Worm (Caenorhabditis elegans) whole organism, L2 larva: ENCODE data around the gene ZC84.1.

Experiments used
- Y55F3AM.14 ChIP-seq: fragments of 200-800 bp; sonication (Bioruptor generic); optimal IDR thresholded peaks from 2 replicates; lab custom pipeline; 2018; ENCODE audit warnings: mild to moderate bottlenecking, missing genetic modification characterization, missing compliant biosample characterization
- elt-1 ChIP-seq: fragments of 150-350 bp; optimal IDR thresholded peaks from 2 replicates; lab custom pipeline; 2014; ENCODE audit warnings: missing biosample characterization, missing genetic modification characterization
- elt-3 ChIP-seq: sonication (generic microtip); optimal IDR thresholded peaks from 2 replicates; lab custom pipeline; 2017; ENCODE audit warnings: missing biosample characterization, missing genetic modification characterization
- lsy-2 ChIP-seq, 2 experiments: fragments of 150-350 bp in 1 of 2; sonication (generic microtip) in 1 of 2; optimal IDR thresholded peaks; 2 replicates each; lab custom pipeline; 2014 to 2017; ENCODE audit warnings: missing biosample characterization in 2 of 2, missing genetic modification characterization in 2 of 2
- unc-62 ChIP-seq: fragments of 150-350 bp; optimal IDR thresholded peaks from 2 replicates; lab custom pipeline; 2014; ENCODE audit warnings: missing biosample characterization, missing genetic modification reagents, missing genetic modification characterization
- zag-1 ChIP-seq: fragments of 150-350 bp; optimal IDR thresholded peaks from 2 replicates; lab custom pipeline; 2014; ENCODE audit warnings: missing biosample characterization, missing genetic modification characterization
- ztf-11 ChIP-seq: sonication (generic microtip); optimal IDR thresholded peaks from 2 replicates; lab custom pipeline; 2017; ENCODE audit warnings: missing biosample characterization, missing genetic modification characterization

DNA sequence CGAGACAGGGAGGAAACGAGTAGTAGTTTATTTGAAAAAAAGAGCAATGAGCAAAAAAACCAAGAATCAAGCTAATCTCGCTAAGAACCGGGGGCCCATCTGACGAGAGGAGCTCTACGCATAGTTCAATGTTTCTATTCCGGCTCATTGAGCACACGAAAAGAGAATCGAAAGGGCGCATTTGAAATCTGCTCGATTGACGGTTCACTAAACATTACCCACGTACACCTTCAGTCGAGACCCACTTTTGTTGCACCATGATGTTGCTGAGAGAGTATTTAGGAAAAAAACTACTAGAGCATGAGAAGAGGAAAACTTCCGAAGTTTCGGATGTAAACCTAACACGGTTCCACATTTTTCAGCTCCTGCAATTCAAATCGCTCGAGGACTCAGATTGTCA, 18.9 kb upstream of the ZC84.1 start:
- TF ChIP-seq zag-1 (tag; lab: Kevin White, UChicago) = no peak
- TF ChIP-seq unc-62 = no peak
- no peak for TF ChIP-seq lsy-2 (tag; optimal IDR thresholded peaks at IDR 0.05; lab: Kevin White, UChicago)
- TF ChIP-seq ztf-11 (tag; lab: Kevin White, UChicago) = no peak
- no peak for TF ChIP-seq Y55F3AM.14 (GFP tag; lab: Kevin White, UChicago)
- no peak for TF ChIP-seq elt-3
- no peak for TF ChIP-seq elt-1
